Worm (Caenorhabditis elegans): ENCODE measurements around the gene wrt-8.
A peak's percentile ranks its signal among the peaks of the same experiment; 100 is the strongest.

wrt-8 gene

DNA sequence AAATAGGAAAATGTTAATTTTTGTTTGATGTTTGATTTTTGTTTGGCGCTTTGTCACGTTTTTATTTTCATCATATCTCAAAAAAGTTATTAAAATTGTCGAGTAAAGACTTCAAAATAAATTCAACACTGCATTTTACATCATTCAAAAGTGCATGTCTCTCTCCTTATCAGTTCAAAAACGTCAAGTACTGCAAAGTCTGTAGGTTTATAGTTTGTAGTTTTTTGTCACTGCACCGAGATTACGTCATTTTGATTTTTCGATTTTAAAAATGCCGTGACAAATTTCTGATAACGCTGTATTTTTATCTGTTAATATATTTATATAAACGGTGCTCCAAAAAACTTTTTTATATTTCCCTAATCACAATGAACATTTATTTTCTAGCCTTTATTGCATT, 10.3 kb upstream of the wrt-8 start, which contains the start of gene C29F3.7 (continued):
- TF ChIP-seq zip-11 (GFP tag; IDR thresholded peaks at IDR 0.05) (no peak), aly-2 (tag; optimal IDR thresholded peaks at IDR 0.05) (no peak), dmd-6 (GFP tag; IDR thresholded peaks at IDR 0.05) (peak; percentile 99), nhr-25 (tag; optimal IDR thresholded peaks at IDR 0.05; ENCODE audit: borderline replicate concordance, insufficient read depth) (no peak), snpc-1.2 (GFP tag; IDR thresholded peaks at IDR 0.05) (no peak), hlh-30 (tag; optimal IDR thresholded peaks at IDR 0.05; ENCODE audit: insufficient read depth) (no peak)

ce11 chrV:15352376-15352775, 8.0 kb upstream of the wrt-8 start, which contains the start of gene srx-58:
Gene srx-58, plus strand, starts transcription at chrV:15352676.
- TF ChIP-seq hlh-11 (tag; optimal IDR thresholded peaks at IDR 0.05): no peak
- no peak for TF ChIP-seq F26F4.8 (GFP tag; conservative IDR thresholded peaks at IDR 0.05)
- no peak for TF ChIP-seq php-3 (GFP tag; IDR thresholded peaks at IDR 0.05)
- TF ChIP-seq nhr-10 (tag; optimal IDR thresholded peaks at IDR 0.05): no peak
- TF ChIP-seq ceh-20 (GFP tag; IDR thresholded peaks at IDR 0.05): no peak
- TF ChIP-seq ctbp-1 (GFP tag; IDR thresholded peaks at IDR 0.05): no peak
- TF ChIP-seq dmd-9 (GFP tag; IDR thresholded peaks at IDR 0.05): no peak
- TF ChIP-seq arid-1 (GFP tag; conservative IDR thresholded peaks at IDR 0.05): no peak
- TF ChIP-seq F37D6.2 (tag; optimal IDR thresholded peaks at IDR 0.05): no peak
- no peak for TF ChIP-seq lin-13 (GFP tag; optimal IDR thresholded peaks at IDR 0.05)
- no peak for TF ChIP-seq hmg-1.1 (GFP tag; IDR thresholded peaks at IDR 0.05)
- no peak for TF ChIP-seq lin-29 (GFP tag; IDR thresholded peaks at IDR 0.05)
- TF ChIP-seq dmd-6 (GFP tag; IDR thresholded peaks at IDR 0.05): no peak
- no peak for TF ChIP-seq T26A8.4 (GFP tag; IDR thresholded peaks at IDR 0.05)
- no peak for TF ChIP-seq snpc-1.2 (GFP tag; IDR thresholded peaks at IDR 0.05)
- no peak for TF ChIP-seq hif-1 (tag; optimal IDR thresholded peaks at IDR 0.05)
- no peak for TF ChIP-seq mdt-29 (GFP tag; IDR thresholded peaks at IDR 0.05)

- no peak for TF ChIP-seq F10B5.3 (tag; optimal IDR thresholded peaks at IDR 0.05)
- no peak for TF ChIP-seq egl-27 (tag; optimal IDR thresholded peaks at IDR 0.05)
- no peak for TF ChIP-seq D1046.2 (GFP tag; IDR thresholded peaks at IDR 0.05)
- TF ChIP-seq spr-3 (GFP tag; optimal IDR thresholded peaks at IDR 0.05): no peak
- TF ChIP-seq R02D3.7 (tag; optimal IDR thresholded peaks at IDR 0.05): no peak
- TF ChIP-seq ZK546.5 (tag; optimal IDR thresholded peaks at IDR 0.05): no peak
- TF ChIP-seq fkh-10 (GFP tag; optimal IDR thresholded peaks at IDR 0.05): no peak
- TF ChIP-seq hmg-1.1 (GFP tag; IDR thresholded peaks at IDR 0.05): no peak
- TF ChIP-seq F44E2.7 (GFP tag; IDR thresholded peaks at IDR 0.05): no peak
- no peak for TF ChIP-seq dmd-8 (GFP tag; IDR thresholded peaks at IDR 0.05)
- TF ChIP-seq nhr-6 (tag; optimal IDR thresholded peaks at IDR 0.05): no peak
- no peak for TF ChIP-seq attf-4 (tag; optimal IDR thresholded peaks at IDR 0.05)
- no peak for TF ChIP-seq dmd-9 (GFP tag; IDR thresholded peaks at IDR 0.05)
- no peak for TF ChIP-seq rbr-2 (tag; optimal IDR thresholded peaks at IDR 0.05)
Observed at ce11 chrV:15350615-15351014, 6.2 kb upstream of the wrt-8 start, which contains the start of gene clec-231. Gene clec-231, minus strand, starts transcription at chrV:15350715.

- TF ChIP-seq hmg-1.1 (GFP tag; IDR thresholded peaks at IDR 0.05) (no peak), F49E8.2 (tag; optimal IDR thresholded peaks at IDR 0.05; ENCODE audit: borderline replicate concordance) (no peak), ctbp-1 (GFP tag; IDR thresholded peaks at IDR 0.05) (no peak), unc-62 (GFP tag; optimal IDR thresholded peaks at IDR 0.05 in 1 of 2) (peak in 1 of 2 experiments; percentile 64), unc-62 (tag; optimal IDR thresholded peaks at IDR 0.05) (no peak), spr-1 (tag; optimal IDR thresholded peaks at IDR 0.05) (no peak), cey-2 (tag; optimal IDR thresholded peaks at IDR 0.05; ENCODE audit: borderline replicate concordance, insufficient read depth) (no peak), hif-1 (tag; optimal IDR thresholded peaks at IDR 0.05) (no peak), mxl-2 (GFP tag; conservative IDR thresholded peaks at IDR 0.05) (no peak), gei-8 (GFP tag; optimal IDR thresholded peaks at IDR 0.05) (no peak)
Observed at ce11 chrV:15349044-15349443, 4.7 kb upstream of the wrt-8 start, which contains the start of gene clec-230. Gene clec-230, minus strand, starts transcription at chrV:15349144.
